ENCODE assay signal across 1 worm cellular context in the genomic region with DNA sequence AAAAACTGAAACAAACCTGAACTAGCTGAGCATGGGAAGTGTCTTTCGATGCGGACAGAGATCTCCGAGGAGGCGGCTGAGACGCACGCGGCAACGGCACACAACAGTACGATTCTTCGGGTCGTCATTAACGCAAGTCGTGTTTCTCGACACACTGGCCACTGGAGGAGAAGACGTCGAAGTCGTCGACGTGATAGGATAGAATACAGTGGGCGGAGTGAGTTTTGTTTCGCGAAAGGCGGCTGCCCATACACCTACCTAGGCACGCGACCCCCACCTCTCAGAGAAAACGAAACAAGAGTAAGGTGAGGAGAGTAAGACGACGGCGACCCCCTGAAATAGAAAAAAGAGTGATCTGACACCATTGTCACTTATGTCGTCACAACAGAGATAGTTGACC.
TF ChIP-seq lines count a peak whose summit lies in the region.

A gene (minus strand): TSS at position 211 of the 400 bp plus-strand sequence.

TF ChIP-seq in whole organism, L1 larva, 84 proteins besides CTCF, POLR2A, EP300 and RAD21 (continued from another document):
- TF ChIP-seq mdl-1 (tag; optimal IDR thresholded peaks at IDR 0.05; lab: Kevin White, UChicago) (no peak), egl-13 (tag; optimal IDR thresholded peaks at IDR 0.05; lab: Kevin White, UChicago) (no peak), alr-1 (tag; optimal IDR thresholded peaks at IDR 0.05; lab: Kevin White, UChicago; ENCODE audit: borderline replicate concordance) (no peak), nhr-84 (tag; optimal IDR thresholded peaks at IDR 0.05; lab: Kevin White, UChicago) (no peak), zip-4 (GFP tag; optimal IDR thresholded peaks at IDR 0.05; lab: Kevin White, UChicago) (no peak), efl-3 (GFP tag; optimal IDR thresholded peaks at IDR 0.05; lab: Kevin White, UChicago) (no peak), nhr-28 (tag; optimal IDR thresholded peaks at IDR 0.05; lab: Kevin White, UChicago) (no peak), efl-1 (optimal IDR thresholded peaks at IDR 0.05; lab: Kevin White, UChicago) (no peak), efl-1 (GFP tag; optimal IDR thresholded peaks at IDR 0.05 in 1 of 2; lab: Kevin White, UChicago) (no peak), irx-1 (tag; optimal IDR thresholded peaks at IDR 0.05; lab: Kevin White, UChicago) (no peak), egl-27 (tag; optimal IDR thresholded peaks at IDR 0.05; lab: Kevin White, UChicago) (no peak), nhr-90 (tag; optimal IDR thresholded peaks at IDR 0.05; lab: Kevin White, UChicago; ENCODE audit: poor library complexity) (peak; percentile 30), ceh-90 (tag; optimal IDR thresholded peaks at IDR 0.05; lab: Kevin White, UChicago) (no peak), lsy-2 (tag; optimal IDR thresholded peaks at IDR 0.05; lab: Kevin White, UChicago) (no peak), dpl-1 (GFP tag; optimal IDR thresholded peaks at IDR 0.05; lab: Kevin White, UChicago) (no peak), vab-15 (tag; optimal IDR thresholded peaks at IDR 0.05; lab: Kevin White, UChicago) (no peak), nhr-76 (tag; optimal IDR thresholded peaks at IDR 0.05; lab: Kevin White, UChicago) (no peak), ceh-82 (tag; optimal IDR thresholded peaks at IDR 0.05; lab: Kevin White, UChicago) (no peak), nhr-77 (tag; optimal IDR thresholded peaks at IDR 0.05; lab: Kevin White, UChicago) (no peak), dsc-1 (tag; optimal IDR thresholded peaks at IDR 0.05; lab: Kevin White, UChicago) (no peak), aly-2 (tag; optimal IDR thresholded peaks at IDR 0.05; lab: Kevin White, UChicago) (no peak), F16B12.6 (tag; optimal IDR thresholded peaks at IDR 0.05; lab: Kevin White, UChicago) (no peak), nhr-12 (tag; optimal IDR thresholded peaks at IDR 0.05; lab: Kevin White, UChicago) (no peak), unc-30 (tag; optimal IDR thresholded peaks at IDR 0.05; lab: Kevin White, UChicago) (no peak), sox-4 (tag; optimal IDR thresholded peaks at IDR 0.05; lab: Kevin White, UChicago) (no peak), ztf-11 (tag; optimal IDR thresholded peaks at IDR 0.05; lab: Kevin White, UChicago) (no peak), swsn-7 (tag; optimal IDR thresholded peaks at IDR 0.05; lab: Kevin White, UChicago) (no peak), lin-35 (GFP tag; optimal IDR thresholded peaks at IDR 0.05; lab: Kevin White, UChicago) (peak in 1 of 2 experiments; percentile 18), C16A3.4 (tag; optimal IDR thresholded peaks at IDR 0.05; lab: Kevin White, UChicago) (no peak), nhr-20 (tag; optimal IDR thresholded peaks at IDR 0.05; lab: Kevin White, UChicago) (peak; percentile 45), tlp-1 (tag; optimal IDR thresholded peaks at IDR 0.05; lab: Kevin White, UChicago) (no peak), nhr-47 (tag; optimal IDR thresholded peaks at IDR 0.05; lab: Kevin White, UChicago) (peak; percentile 11), ces-1 (GFP tag; optimal IDR thresholded peaks at IDR 0.05; lab: Kevin White, UChicago) (no peak), pag-3 (tag; optimal IDR thresholded peaks at IDR 0.05; lab: Kevin White, UChicago; ENCODE audit: borderline replicate concordance, insufficient read depth) (no peak), nhr-11 (tag; optimal IDR thresholded peaks at IDR 0.05; lab: Kevin White, UChicago) (no peak), fos-1 (tag; optimal IDR thresholded peaks at IDR 0.05; lab: Kevin White, UChicago) (no peak), unc-130 (tag; optimal IDR thresholded peaks at IDR 0.05; lab: Kevin White, UChicago) (no peak), nhr-71 (tag; optimal IDR thresholded peaks at IDR 0.05; lab: Kevin White, UChicago) (peak; percentile 29), lin-39 (tag; optimal IDR thresholded peaks at IDR 0.05; lab: Kevin White, UChicago) (no peak), mep-1 (tag; optimal IDR thresholded peaks at IDR 0.05; lab: Kevin White, UChicago) (no peak), blmp-1 (tag; optimal IDR thresholded peaks at IDR 0.05; lab: Kevin White, UChicago) (peak; percentile 34), fkh-8 (tag; optimal IDR thresholded peaks at IDR 0.05; lab: Kevin White, UChicago) (no peak), elt-3 (tag; optimal IDR thresholded peaks at IDR 0.05; lab: Kevin White, UChicago) (peak in 1 of 6 experiments; percentile 2), C34B4.2 (tag; optimal IDR thresholded peaks at IDR 0.05; lab: Kevin White, UChicago) (no peak), sptf-1 (tag; optimal IDR thresholded peaks at IDR 0.05; lab: Kevin White, UChicago) (no peak), pqm-1 (tag; optimal IDR thresholded peaks at IDR 0.05; lab: Kevin White, UChicago) (no peak), lin-15B (tag; optimal IDR thresholded peaks at IDR 0.05; lab: Kevin White, UChicago) (no peak), lin-14 (GFP tag; optimal IDR thresholded peaks at IDR 0.05; lab: Kevin White, UChicago) (peak; percentile 57), fkh-10 (GFP tag; optimal IDR thresholded peaks at IDR 0.05; lab: Kevin White, UChicago) (no peak), ceh-88 (GFP tag; IDR thresholded peaks at IDR 0.05; lab: Robert Waterston, UW) (no peak), ets-5 (GFP tag; IDR thresholded peaks at IDR 0.05; lab: Robert Waterston, UW) (no peak), mab-9 (GFP tag; IDR thresholded peaks at IDR 0.05; lab: Robert Waterston, UW) (no peak), nhr-237 (tag; optimal IDR thresholded peaks at IDR 0.05; lab: Kevin White, UChicago) (no peak), sup-37 (GFP tag; optimal IDR thresholded peaks at IDR 0.05; lab: Kevin White, UChicago) (no peak), zag-1 (tag; optimal IDR thresholded peaks at IDR 0.05; lab: Kevin White, UChicago) (no peak), isw-1 (GFP tag; IDR thresholded peaks at IDR 0.05; lab: Robert Waterston, UW) (no peak), unc-86 (tag; optimal IDR thresholded peaks at IDR 0.05; lab: Kevin White, UChicago) (no peak), jun-1 (tag; optimal IDR thresholded peaks at IDR 0.05; lab: Kevin White, UChicago) (no peak), aha-1 (tag; optimal IDR thresholded peaks at IDR 0.05; lab: Kevin White, UChicago) (no peak), unc-62 (GFP tag; optimal IDR thresholded peaks at IDR 0.05; lab: Kevin White, UChicago) (no peak), snu-23 (GFP tag; optimal IDR thresholded peaks at IDR 0.05; lab: Kevin White, UChicago) (peak; percentile 41), mef-2 (tag; optimal IDR thresholded peaks at IDR 0.05; lab: Kevin White, UChicago) (no peak), hlh-17 (GFP tag; optimal IDR thresholded peaks at IDR 0.05; lab: Kevin White, UChicago; ENCODE audit: borderline replicate concordance) (no peak), rnt-1 (tag; optimal IDR thresholded peaks at IDR 0.05; lab: Kevin White, UChicago) (no peak), elt-2 (tag; optimal IDR thresholded peaks at IDR 0.05; lab: Kevin White, UChicago) (no peak), xbp-1 (tag; optimal IDR thresholded peaks at IDR 0.05; lab: Kevin White, UChicago) (no peak), nhr-85 (tag; lab: Kevin White, UChicago) (peak; percentile 82), lin-13 (GFP tag; optimal IDR thresholded peaks at IDR 0.05; lab: Kevin White, UChicago) (no peak), ama-1 (optimal IDR thresholded peaks at IDR 0.05; lab: Kevin White, UChicago) (no peak)
